Worm (Caenorhabditis elegans): Measurements from ENCODE around the gene grd-7.

The grd-7 gene

ce11 chrX:7306434-7306833 is 37.2 kb upstream of the grd-7 start (continued):
- no peak for TF ChIP-seq elt-1 (tag; optimal IDR thresholded peaks at IDR 0.05)
- TF ChIP-seq lin-13 (GFP tag; optimal IDR thresholded peaks at IDR 0.05): no peak
- TF ChIP-seq ztf-4 (tag; optimal IDR thresholded peaks at IDR 0.05): no peak
- TF ChIP-seq nhr-10 (tag; optimal IDR thresholded peaks at IDR 0.05): no peak

DNA sequence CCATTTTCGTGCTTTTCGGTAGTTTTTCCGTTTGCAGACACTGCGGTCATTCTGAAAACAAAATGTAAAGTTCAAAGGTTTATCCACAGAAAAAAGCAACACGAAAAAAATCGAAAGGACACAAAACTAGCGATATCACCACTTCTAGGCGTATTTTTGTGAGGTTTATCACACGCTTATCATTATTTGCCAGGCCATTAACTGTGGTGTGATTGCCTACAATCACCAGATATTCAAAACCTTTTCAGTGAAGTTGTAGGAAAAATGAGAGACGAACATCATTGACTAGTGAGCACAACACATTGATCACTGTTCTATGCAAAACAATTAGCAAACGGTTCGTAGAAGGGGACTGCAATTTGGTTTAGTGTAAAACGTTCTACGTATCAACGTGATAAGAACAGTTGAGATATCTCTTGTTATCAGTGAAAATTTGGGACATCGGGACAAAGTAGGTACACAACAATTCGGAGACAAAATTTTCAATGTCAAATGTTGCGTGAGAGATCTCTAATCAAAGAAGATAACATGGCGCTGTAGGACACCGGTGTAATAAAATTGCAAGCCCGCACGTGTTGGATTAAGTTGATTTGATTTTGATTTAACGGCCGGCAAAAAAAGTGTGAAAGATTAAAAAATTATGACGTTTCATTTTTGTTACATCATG is 36.4 kb upstream of the grd-7 start, which contains the start of gene sur-5:
sur-5 (minus strand) TSS at position 51 of the 667 bp plus-strand sequence.
- TF ChIP-seq nhr-21 (tag; optimal IDR thresholded peaks at IDR 0.05): peak; percentile 50
- no peak for TF ChIP-seq gmeb-1 (tag; optimal IDR thresholded peaks at IDR 0.05)
- TF ChIP-seq crh-2 (tag; optimal IDR thresholded peaks at IDR 0.05): peak; percentile 49
- TF ChIP-seq sma-3 (GFP tag; optimal IDR thresholded peaks at IDR 0.05): peak; percentile 43
- no peak for TF ChIP-seq egl-27 (tag; optimal IDR thresholded peaks at IDR 0.05)
- peak; percentile 20 for TF ChIP-seq nhr-25 (tag; optimal IDR thresholded peaks at IDR 0.05)
- TF ChIP-seq ama-1 (optimal IDR thresholded peaks at IDR 0.05): no peak
- TF ChIP-seq lin-11 (tag; optimal IDR thresholded peaks at IDR 0.05): no peak
- peak in 1 of 2 experiments; percentile 47 for TF ChIP-seq mdl-1 (tag; optimal IDR thresholded peaks at IDR 0.05)
- TF ChIP-seq fos-1 (tag; optimal IDR thresholded peaks at IDR 0.05): peak; percentile 40
- no peak for TF ChIP-seq C34F6.9 (tag; optimal IDR thresholded peaks at IDR 0.05)
- TF ChIP-seq sma-9 (GFP tag; optimal IDR thresholded peaks at IDR 0.05): peak; percentile 83
- TF ChIP-seq sma-9 (tag; optimal IDR thresholded peaks at IDR 0.05): no peak
- peak; percentile 21 for TF ChIP-seq nhr-129 (tag; optimal IDR thresholded peaks at IDR 0.05)
- no peak for TF ChIP-seq F13H6.1 (tag; optimal IDR thresholded peaks at IDR 0.05)
- no peak for TF ChIP-seq ztf-11 (tag; optimal IDR thresholded peaks at IDR 0.05)
- peak; percentile 47 for TF ChIP-seq sem-4 (tag; optimal IDR thresholded peaks at IDR 0.05)
- TF ChIP-seq skn-1 (tag; optimal IDR thresholded peaks at IDR 0.05): peak; percentile 35
- TF ChIP-seq nhr-23 (tag; optimal IDR thresholded peaks at IDR 0.05): no peak

DNA sequence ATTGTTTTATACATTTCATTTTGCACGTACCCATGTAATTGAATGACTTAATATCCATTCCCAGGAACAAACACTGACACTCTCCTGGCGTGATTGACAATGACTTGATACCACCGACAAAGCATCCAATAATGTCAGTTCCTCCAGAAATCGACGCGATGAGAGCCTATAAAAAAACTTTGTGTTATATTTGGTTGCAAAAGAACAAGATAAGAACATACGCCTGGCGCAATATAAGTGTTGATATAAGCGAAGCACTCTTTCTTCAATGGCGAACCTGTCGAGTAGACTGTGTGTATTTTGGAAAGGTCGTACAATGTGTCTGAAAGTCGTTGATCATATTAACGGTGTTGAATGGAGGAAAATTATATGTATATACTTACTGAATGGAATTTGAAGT is 33.8 kb upstream of the grd-7 start:
- TF ChIP-seq R02D3.7 (tag; optimal IDR thresholded peaks at IDR 0.05): no peak
- peak; percentile 10 for TF ChIP-seq fos-1 (tag; optimal IDR thresholded peaks at IDR 0.05)

DNA sequence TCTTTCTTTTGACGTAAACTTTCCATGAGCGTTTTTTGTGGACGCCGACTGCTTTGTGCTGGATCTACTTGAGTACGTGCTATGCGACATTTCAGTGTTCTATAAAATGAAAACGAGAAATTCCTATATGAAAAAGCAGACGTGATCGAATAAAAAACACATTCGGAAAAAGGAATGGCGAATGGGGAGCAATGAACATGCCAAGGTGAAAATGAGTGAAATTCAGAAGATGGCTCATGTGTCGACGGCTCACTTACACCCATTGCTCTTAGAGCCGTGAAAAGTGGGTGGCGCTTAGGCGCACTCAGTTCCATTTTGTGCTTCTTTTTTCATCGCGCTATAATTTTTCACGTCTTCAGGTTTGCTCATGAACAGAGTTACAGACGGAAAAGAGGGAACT is 29.4 kb upstream of the grd-7 start, which contains the start of gene K03A1.4:
K03A1.4 (minus strand) TSS at position 101 of the 400 bp plus-strand sequence.
- TF ChIP-seq unc-62 (GFP tag; optimal IDR thresholded peaks at IDR 0.05): no peak
- TF ChIP-seq sma-3 (GFP tag; optimal IDR thresholded peaks at IDR 0.05): no peak
- TF ChIP-seq nhr-25 (tag; optimal IDR thresholded peaks at IDR 0.05): no peak
- TF ChIP-seq sma-9 (GFP tag; optimal IDR thresholded peaks at IDR 0.05): no peak
- no peak for TF ChIP-seq sma-9 (tag; optimal IDR thresholded peaks at IDR 0.05)
- no peak for TF ChIP-seq blmp-1 (tag; optimal IDR thresholded peaks at IDR 0.05; ENCODE audit: insufficient read depth)
- no peak for TF ChIP-seq alr-1 (tag; optimal IDR thresholded peaks at IDR 0.05)
- no peak for TF ChIP-seq mdl-1 (tag; optimal IDR thresholded peaks at IDR 0.05)
- no peak for TF ChIP-seq ama-1 (optimal IDR thresholded peaks at IDR 0.05)
- TF ChIP-seq R02D3.7 (tag; optimal IDR thresholded peaks at IDR 0.05): no peak
- TF ChIP-seq ceh-82 (tag; optimal IDR thresholded peaks at IDR 0.05): no peak
- TF ChIP-seq ZK546.5 (tag; optimal IDR thresholded peaks at IDR 0.05): no peak
- TF ChIP-seq nhr-6 (tag; optimal IDR thresholded peaks at IDR 0.05): no peak
- no peak for TF ChIP-seq ztf-4 (tag; optimal IDR thresholded peaks at IDR 0.05)
- TF ChIP-seq ztf-1 (GFP tag; conservative IDR thresholded peaks at IDR 0.05): no peak
- no peak for TF ChIP-seq nhr-237 (tag; optimal IDR thresholded peaks at IDR 0.05)
- no peak for TF ChIP-seq fos-1 (tag; optimal IDR thresholded peaks at IDR 0.05)

ce11 chrX:7296310-7296709 is 27.0 kb upstream of the grd-7 start:
- TF ChIP-seq snpc-4 (tag; optimal IDR thresholded peaks at IDR 0.05) (no peak), alr-1 (tag; optimal IDR thresholded peaks at IDR 0.05) (no peak), blmp-1 (tag; optimal IDR thresholded peaks at IDR 0.05; ENCODE audit: insufficient read depth) (no peak), Y55F3AM.14 (GFP tag; optimal IDR thresholded peaks at IDR 0.05) (no peak), sma-3 (GFP tag; optimal IDR thresholded peaks at IDR 0.05) (no peak), lsy-2 (tag; optimal IDR thresholded peaks at IDR 0.05) (no peak), ceh-16 (tag; optimal IDR thresholded peaks at IDR 0.05) (no peak), nhr-10 (tag; optimal IDR thresholded peaks at IDR 0.05) (no peak), mbf-1 (tag; optimal IDR thresholded peaks at IDR 0.05) (no peak), ama-1 (optimal IDR thresholded peaks at IDR 0.05) (no peak), ztf-11 (tag; optimal IDR thresholded peaks at IDR 0.05) (no peak), nhr-12 (tag; optimal IDR thresholded peaks at IDR 0.05) (no peak), C34F6.9 (tag; optimal IDR thresholded peaks at IDR 0.05) (no peak), R02D3.7 (tag; optimal IDR thresholded peaks at IDR 0.05) (no peak), nhr-77 (tag; optimal IDR thresholded peaks at IDR 0.05) (no peak), zag-1 (tag; optimal IDR thresholded peaks at IDR 0.05) (no peak), crh-2 (tag; optimal IDR thresholded peaks at IDR 0.05) (no peak)
